Worm (Caenorhabditis elegans) whole organism, dauer: ENCODE data around the gene wip-1.
"Not testable (repeated sequence)": the region's sequence is repeated elsewhere in the genome, so short reads cannot be mapped to it uniquely, and the experiment has no call there.

Experiments
- unc-62 ChIP-seq: sonication (generic microtip); optimal IDR thresholded peaks from 2 replicates; lab custom pipeline; 2017; ENCODE audit warnings: missing biosample characterization, missing genetic modification reagents, missing genetic modification characterization

Gene wip-1

ce11 chrIII:5018116-5018689 lies at the start of gene wip-1:
Gene wip-1, plus strand, starts transcription at chrIII:5018639.
- TF ChIP-seq unc-62 (GFP tag; lab: Kevin White, UChicago) = no peak

- not testable (repeated sequence) for TF ChIP-seq unc-62 (GFP tag; lab: Kevin White, UChicago)
Measured at ce11 chrIII:4980367-4980766, 38.1 kb upstream of the wip-1 start, which contains the start of gene C27F2.6. Gene C27F2.6, minus strand, starts transcription at chrIII:4980467.

- no peak for TF ChIP-seq unc-62 (GFP tag; lab: Kevin White, UChicago)
Measured at ce11 chrIII:4983961-4984360, 34.5 kb upstream of the wip-1 start.

ce11 chrIII:4984444-4985086 lies 33.9 kb upstream of the wip-1 start, which contains the start of gene C27F2.7:
Gene C27F2.7, minus strand, starts transcription at chrIII:4984494.
- TF ChIP-seq unc-62 (GFP tag; lab: Kevin White, UChicago) = no peak

ce11 chrIII:4986790-4987259 lies 31.6 kb upstream of the wip-1 start, which contains the start of the genes C27F2.10 and wdr-60:
Gene C27F2.10, minus strand, starts transcription at chrIII:4986898.
Gene wdr-60, plus strand, starts transcription at chrIII:4987209.
- no peak for TF ChIP-seq unc-62 (GFP tag; lab: Kevin White, UChicago)

ce11 chrIII:4987666-4988065 lies 30.8 kb upstream of the wip-1 start:
- TF ChIP-seq unc-62 (GFP tag; lab: Kevin White, UChicago) = no peak

ce11 chrIII:4998111-4998859 lies 20.2 kb upstream of the wip-1 start, which contains the start of gene tmem-131:
Gene tmem-131, minus strand, starts transcription at chrIII:4998161.
- no peak for TF ChIP-seq unc-62 (GFP tag; lab: Kevin White, UChicago)

- no peak for TF ChIP-seq unc-62 (GFP tag; lab: Kevin White, UChicago)
Measured at ce11 chrIII:4998956-4999425, 19.4 kb upstream of the wip-1 start, which contains the start of gene smcr-8. Gene smcr-8, plus strand, starts transcription at chrIII:4999375.

ce11 chrIII:5002231-5002630 lies 16.2 kb upstream of the wip-1 start, which contains the start of gene R144.10:
Gene R144.10, minus strand, starts transcription at chrIII:5002331.
- no peak for TF ChIP-seq unc-62 (GFP tag; lab: Kevin White, UChicago)

ce11 chrIII:5004621-5005020 lies 13.8 kb upstream of the wip-1 start, which contains the start of gene R144.6:
Gene R144.6, minus strand, starts transcription at chrIII:5004721.
- no peak for TF ChIP-seq unc-62 (GFP tag; lab: Kevin White, UChicago)

ce11 chrIII:5006881-5007280 lies 11.6 kb upstream of the wip-1 start, which contains the start of gene R144.12:
Gene R144.12, minus strand, starts transcription at chrIII:5006981.
- TF ChIP-seq unc-62 (GFP tag; lab: Kevin White, UChicago) = no peak

- TF ChIP-seq unc-62 (GFP tag; lab: Kevin White, UChicago) = no peak
Measured at ce11 chrIII:5008730-5009129, 9.7 kb upstream of the wip-1 start, which contains the start of gene R144.11. Gene R144.11, minus strand, starts transcription at chrIII:5008830.

- TF ChIP-seq unc-62 (GFP tag; lab: Kevin White, UChicago) = no peak
Measured at ce11 chrIII:5010723-5011122, 7.7 kb upstream of the wip-1 start.

ce11 chrIII:5012460-5012859 lies 6.0 kb upstream of the wip-1 start:
- TF ChIP-seq unc-62 (GFP tag; lab: Kevin White, UChicago) = no peak

- TF ChIP-seq unc-62 (GFP tag; lab: Kevin White, UChicago) = no peak
Measured at ce11 chrIII:5013915-5014346, 4.5 kb upstream of the wip-1 start.
